Worm (Caenorhabditis elegans) whole organism, L4 larva: ENCODE data around the gene dop-6.
A peak's percentile ranks its signal among the peaks of the same experiment; 100 is the strongest.

Experiments
- D1046.2 ChIP-seq: fragments of 200-800 bp; sonication (Bioruptor generic); IDR thresholded peaks from 2 replicates; pipeline ENCODE4 v1.3.6; 2022; ENCODE audit warnings: missing genetic modification characterization, missing compliant biosample characterization
- F37D6.2 ChIP-seq: sonication (generic microtip); optimal IDR thresholded peaks from 2 replicates; lab custom pipeline; 2016; ENCODE audit warnings: mild to moderate bottlenecking, missing genetic modification characterization, missing compliant biosample characterization
- F49E8.2 ChIP-seq: sonication (generic microtip); optimal IDR thresholded peaks from 2 replicates; lab custom pipeline; 2016; ENCODE audit warnings: missing compliant biosample characterization, mild to moderate bottlenecking, missing genetic modification characterization, borderline replicate concordance
- T20F7.1 ChIP-seq: fragments of 200-800 bp; sonication (Bioruptor generic); optimal IDR thresholded peaks from 2 replicates; lab custom pipeline; 2018; ENCODE audit warnings: mild to moderate bottlenecking, missing genetic modification characterization, missing compliant biosample characterization
- ama-1 ChIP-seq: fragments of 150-350 bp; optimal IDR thresholded peaks from 2 replicates; lab custom pipeline; 2014; ENCODE audit warnings: inconsistent platforms, mixed read lengths
- arid-1 ChIP-seq: fragments of 200-800 bp; sonication (Bioruptor generic); conservative IDR thresholded peaks from 2 replicates; pipeline ENCODE4 v1.3.6; 2022; ENCODE audit warnings: missing genetic modification reagents, missing genetic modification characterization, missing compliant biosample characterization
- ces-1 ChIP-seq: fragments of 150-350 bp; sonication (generic microtip); optimal IDR thresholded peaks from 4 replicates; lab custom pipeline; 2014; ENCODE audit warnings: missing biosample characterization, missing genetic modification reagents, missing genetic modification characterization
- cey-2 ChIP-seq: sonication (generic microtip); optimal IDR thresholded peaks from 3 replicates; lab custom pipeline; 2017; ENCODE audit warnings: missing genetic modification characterization, mild to moderate bottlenecking, missing compliant biosample characterization, antibody characterized with exemption, borderline replicate concordance; ENCODE audit not compliant: insufficient read depth
- ctbp-1 ChIP-seq: fragments of 200-800 bp; sonication (Bioruptor generic); IDR thresholded peaks from 2 replicates; pipeline ENCODE4 v1.3.6; 2022; ENCODE audit warnings: missing genetic modification reagents, missing genetic modification characterization, missing compliant biosample characterization
- daf-12 ChIP-seq: fragments of 150-350 bp; optimal IDR thresholded peaks from 2 replicates; lab custom pipeline; 2014; ENCODE audit warnings: missing biosample characterization, missing genetic modification reagents, missing genetic modification characterization
- daf-16 ChIP-seq, 3 experiments: sonication (generic microtip); optimal IDR thresholded peaks; 2 replicates each; lab custom pipeline; 2016 to 2017; ENCODE audit warnings: missing genetic modification characterization in 3 of 3, missing genetic modification reagents in 3 of 3, mild to moderate bottlenecking in 2 of 3, missing compliant biosample characterization in 2 of 3, missing biosample characterization in 1 of 3, moderate library complexity in 1 of 3
- daf-19 ChIP-seq: fragments of 200-800 bp; sonication (Bioruptor generic); conservative IDR thresholded peaks from 2 replicates; pipeline ENCODE4 v1.3.6; 2022; ENCODE audit warnings: missing genetic modification characterization, missing compliant biosample characterization
- dmd-6 ChIP-seq: fragments of 200-800 bp; sonication (Bioruptor generic); IDR thresholded peaks from 2 replicates; pipeline ENCODE4 v1.3.6; 2022; ENCODE audit warnings: missing genetic modification reagents, missing genetic modification characterization, missing compliant biosample characterization
- dve-1 ChIP-seq: sonication (generic microtip); optimal IDR thresholded peaks from 2 replicates; lab custom pipeline; 2017; ENCODE audit warnings: antibody characterized with exemption, mild to moderate bottlenecking, missing genetic modification characterization, missing compliant biosample characterization; ENCODE audit not compliant: insufficient read depth
- egl-43 ChIP-seq: fragments of 200-800 bp; sonication (Bioruptor generic); IDR thresholded peaks from 2 replicates; pipeline ENCODE4 v1.3.6; 2022; ENCODE audit warnings: missing genetic modification reagents, missing genetic modification characterization, missing compliant biosample characterization
- hlh-11 ChIP-seq: fragments of 200-800 bp; sonication (Bioruptor generic); optimal IDR thresholded peaks from 2 replicates; lab custom pipeline; 2018; ENCODE audit warnings: mild to moderate bottlenecking, missing genetic modification characterization, missing compliant biosample characterization
- hmg-1.1 ChIP-seq: fragments of 200-800 bp; sonication (Bioruptor generic); IDR thresholded peaks from 2 replicates; pipeline ENCODE4 v1.3.6; 2022; ENCODE audit warnings: missing genetic modification reagents, missing genetic modification characterization, missing compliant biosample characterization
- jun-1 ChIP-seq: fragments of 150-350 bp; optimal IDR thresholded peaks from 2 replicates; lab custom pipeline; 2014; ENCODE audit warnings: missing biosample characterization, missing genetic modification reagents, missing genetic modification characterization
- lim-7 ChIP-seq: fragments of 200-800 bp; sonication (Bioruptor generic); IDR thresholded peaks from 2 replicates; pipeline ENCODE4 v1.3.6; 2022; ENCODE audit warnings: missing genetic modification characterization, missing compliant biosample characterization
- lin-1 ChIP-seq: fragments of 200-800 bp; sonication (Bioruptor generic); IDR thresholded peaks from 2 replicates; pipeline ENCODE4 v1.3.6; 2022; ENCODE audit warnings: missing genetic modification reagents, missing genetic modification characterization, missing compliant biosample characterization
- lin-29 ChIP-seq: fragments of 200-800 bp; sonication (Bioruptor generic); IDR thresholded peaks from 2 replicates; pipeline ENCODE4 v1.3.6; 2022; ENCODE audit warnings: missing genetic modification reagents, missing genetic modification characterization, missing compliant biosample characterization
- lsy-2 ChIP-seq, 2 experiments: fragments of 150-350 bp in 1 of 2; sonication (generic microtip) in 1 of 2; optimal IDR thresholded peaks; 2 replicates each; lab custom pipeline; 2014 to 2017; ENCODE audit warnings: missing biosample characterization in 2 of 2, missing genetic modification characterization in 2 of 2
- mes-2 ChIP-seq: sonication (generic microtip); optimal IDR thresholded peaks from 2 replicates; lab custom pipeline; 2016; ENCODE audit warnings: missing genotype, mild to moderate bottlenecking, missing genetic modification characterization, missing compliant biosample characterization; ENCODE audit not compliant: poor library complexity, severe bottlenecking
- mxl-2 ChIP-seq: fragments of 200-800 bp; sonication (Bioruptor generic); conservative IDR thresholded peaks from 2 replicates; pipeline ENCODE4 v1.3.6; 2022; ENCODE audit warnings: missing genetic modification reagents, missing genetic modification characterization, missing compliant biosample characterization
- nhr-11 ChIP-seq: fragments of 150-350 bp; optimal IDR thresholded peaks from 2 replicates; lab custom pipeline; 2014; ENCODE audit warnings: missing biosample characterization, missing genetic modification characterization
- nhr-25 ChIP-seq: sonication (generic microtip); optimal IDR thresholded peaks from 2 replicates; lab custom pipeline; 2017; ENCODE audit warnings: missing genetic modification characterization, mild to moderate bottlenecking, missing compliant biosample characterization, antibody characterized with exemption, moderate library complexity, borderline replicate concordance; ENCODE audit not compliant: insufficient read depth
- nhr-6 ChIP-seq: fragments of 150-350 bp; optimal IDR thresholded peaks from 2 replicates; lab custom pipeline; 2014; ENCODE audit warnings: missing biosample characterization, missing genetic modification characterization
- php-3 ChIP-seq: fragments of 200-800 bp; sonication (Bioruptor generic); IDR thresholded peaks from 2 replicates; pipeline ENCODE4 v1.3.6; 2022; ENCODE audit warnings: missing genetic modification reagents, missing genetic modification characterization, missing compliant biosample characterization
- pqm-1 ChIP-seq: sonication (generic microtip); optimal IDR thresholded peaks from 2 replicates; lab custom pipeline; 2017; ENCODE audit warnings: missing biosample characterization, missing genetic modification characterization
- rbr-2 ChIP-seq: sonication (generic microtip); optimal IDR thresholded peaks from 2 replicates; lab custom pipeline; 2016; ENCODE audit warnings: missing genotype, missing genetic modification characterization, missing compliant biosample characterization
- set-16 ChIP-seq: fragments of 200-800 bp; sonication (Bioruptor generic); IDR thresholded peaks from 2 replicates; pipeline ENCODE4 v1.3.6; 2022; ENCODE audit warnings: missing genetic modification reagents, missing genetic modification characterization, missing compliant biosample characterization
- snpc-4 ChIP-seq: fragments of 150-350 bp; optimal IDR thresholded peaks from 2 replicates; lab custom pipeline; 2014; ENCODE audit warnings: missing biosample characterization, missing genetic modification characterization
- spr-3 ChIP-seq: fragments of 200-800 bp; sonication (Bioruptor generic); optimal IDR thresholded peaks from 2 replicates; lab custom pipeline; 2018; ENCODE audit warnings: mild to moderate bottlenecking, missing genetic modification characterization, missing compliant biosample characterization
- tra-1 ChIP-seq: fragments of 200-800 bp; sonication (Bioruptor generic); IDR thresholded peaks from 2 replicates; pipeline ENCODE4 v1.3.6; 2022; ENCODE audit warnings: missing genetic modification reagents, missing genetic modification characterization, missing compliant biosample characterization
- unc-39 ChIP-seq: sonication (generic microtip); optimal IDR thresholded peaks from 2 replicates; lab custom pipeline; 2017; ENCODE audit warnings: missing biosample characterization, missing genetic modification characterization
- zfp-3 ChIP-seq: fragments of 200-800 bp; sonication (Bioruptor generic); conservative IDR thresholded peaks from 2 replicates; pipeline ENCODE4 v1.3.6; 2022; ENCODE audit warnings: missing genetic modification reagents, missing genetic modification characterization, missing compliant biosample characterization

Gene dop-6

DNA sequence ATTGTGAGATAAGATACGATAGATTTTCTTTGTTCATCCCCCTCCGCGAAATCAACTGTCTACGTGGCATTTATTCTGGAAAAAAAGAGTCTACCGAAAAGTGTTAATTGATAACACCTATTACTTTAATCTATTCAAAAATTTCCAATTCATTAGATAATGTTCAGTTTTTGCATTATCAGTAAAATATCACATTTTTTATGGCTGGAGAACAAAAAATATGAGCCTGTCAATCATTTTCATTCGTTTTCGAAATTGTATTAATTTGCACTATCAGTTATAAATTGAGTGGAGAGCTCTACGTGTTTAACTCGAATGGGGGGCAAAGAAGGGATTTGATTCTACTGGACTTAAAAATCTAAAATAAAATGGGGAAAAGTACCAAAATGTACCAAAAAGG lies 38.4 kb downstream of the dop-6 start:
- no peak for TF ChIP-seq egl-43
- TF ChIP-seq php-3, result peak; percentile 79
- peak; percentile 82 for TF ChIP-seq tra-1 (GFP tag; lab: Robert Waterston, UW)
- no peak for TF ChIP-seq F37D6.2 (tag; lab: Kevin White, UChicago)
- TF ChIP-seq pqm-1 (tag; lab: Kevin White, UChicago), result peak; percentile 36

DNA sequence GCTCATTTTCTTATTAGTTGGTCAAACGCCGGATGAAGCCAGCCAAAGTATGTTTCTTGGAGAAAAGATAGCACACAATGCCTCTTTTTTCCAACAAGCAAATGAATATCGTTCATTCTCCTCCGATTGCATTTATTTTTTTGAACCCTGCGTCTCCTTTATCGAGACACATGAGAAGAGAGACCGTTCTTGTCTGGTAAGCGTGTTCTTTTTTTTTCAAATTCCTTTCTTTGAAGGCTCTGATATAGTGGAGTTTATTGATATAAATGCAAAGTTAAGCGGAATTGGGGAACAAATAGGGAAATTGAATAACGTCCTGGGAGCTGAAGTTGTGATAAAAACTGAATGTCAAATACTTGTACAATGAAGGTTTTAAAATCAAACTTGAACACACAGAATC lies 41.9 kb downstream of the dop-6 start, which contains the start of gene F14H12.7:
Gene F14H12.7 (minus strand): TSS at position 101 of the 400 bp plus-strand sequence.
- TF ChIP-seq dmd-6 (GFP tag; lab: Robert Waterston, UW), result no peak
- TF ChIP-seq daf-19 (GFP tag; lab: Robert Waterston, UW), result no peak
- TF ChIP-seq snpc-4 (tag; lab: Kevin White, UChicago), result no peak
- no peak for TF ChIP-seq unc-39 (tag; lab: Kevin White, UChicago)
- TF ChIP-seq cey-2 (tag; lab: Kevin White, UChicago), result no peak
- no peak for TF ChIP-seq hlh-11 (tag; lab: Kevin White, UChicago)

DNA sequence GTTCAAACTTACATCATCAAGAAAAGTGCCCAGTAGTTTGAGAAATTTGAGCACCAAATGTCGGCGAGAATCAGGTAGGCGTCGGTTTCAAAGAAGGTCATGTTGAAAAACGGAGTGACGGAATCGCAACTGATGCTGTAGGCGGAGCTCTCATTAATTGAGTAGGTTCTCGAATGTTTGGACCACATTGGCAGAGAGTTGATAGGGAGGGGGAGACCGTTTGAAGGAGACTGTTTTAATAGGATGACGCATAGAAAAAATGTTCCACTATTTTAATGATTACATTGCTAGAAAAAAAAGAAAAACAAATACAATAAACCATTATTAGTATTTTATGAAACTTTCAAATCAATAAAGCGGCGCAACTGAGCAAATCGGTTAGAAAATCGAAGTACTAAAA lies 42.5 kb downstream of the dop-6 start, which contains the start of gene F14H12.17:
Gene F14H12.17 (minus strand): TSS at position 101 of the 400 bp plus-strand sequence.
- TF ChIP-seq dmd-6 (GFP tag; lab: Robert Waterston, UW), result no peak
- TF ChIP-seq ama-1, result no peak
- TF ChIP-seq mxl-2 (GFP tag; lab: Robert Waterston, UW), result no peak
- no peak for TF ChIP-seq daf-12
- no peak for TF ChIP-seq lim-7 (GFP tag; lab: Robert Waterston, UW)
- no peak for TF ChIP-seq nhr-11
- TF ChIP-seq set-16, result no peak
- no peak for TF ChIP-seq lin-1 (GFP tag; lab: Robert Waterston, UW)
- no peak for TF ChIP-seq zfp-3 (GFP tag; lab: Robert Waterston, UW)
- TF ChIP-seq daf-16 (GFP tag; optimal IDR thresholded peaks at IDR 0.05; lab: Kevin White, UChicago), result no peak
- TF ChIP-seq daf-16 (tag; optimal IDR thresholded peaks at IDR 0.05; lab: Kevin White, UChicago), result no peak
- no peak for TF ChIP-seq ces-1 (GFP tag; lab: Kevin White, UChicago)
- no peak for TF ChIP-seq nhr-6 (tag; lab: Kevin White, UChicago)
- no peak for TF ChIP-seq spr-3
- TF ChIP-seq mes-2 (tag; lab: Kevin White, UChicago), result no peak
- no peak for TF ChIP-seq php-3
- no peak for TF ChIP-seq lin-29 (GFP tag; lab: Robert Waterston, UW)

- no peak for TF ChIP-seq rbr-2 (tag; lab: Kevin White, UChicago)
- no peak for TF ChIP-seq F37D6.2 (tag; lab: Kevin White, UChicago)
- no peak for TF ChIP-seq D1046.2
- no peak for TF ChIP-seq F49E8.2 (tag; lab: Kevin White, UChicago)
- no peak for TF ChIP-seq T20F7.1 (GFP tag; lab: Kevin White, UChicago)
- TF ChIP-seq lsy-2 (tag; optimal IDR thresholded peaks at IDR 0.05; lab: Kevin White, UChicago), result no peak
- TF ChIP-seq jun-1 (tag; lab: Kevin White, UChicago), result no peak
- no peak for TF ChIP-seq dve-1 (tag; lab: Kevin White, UChicago)
- no peak for TF ChIP-seq hmg-1.1 (GFP tag; lab: Robert Waterston, UW)
- TF ChIP-seq nhr-25 (tag; lab: Kevin White, UChicago), result no peak
- no peak for TF ChIP-seq ctbp-1
- no peak for TF ChIP-seq snpc-4 (tag; lab: Kevin White, UChicago)
- no peak for TF ChIP-seq arid-1 (GFP tag; lab: Robert Waterston, UW)
- TF ChIP-seq, all 104 proteins: peak for 0
Measured at ce11 chrX:4364877-4365276, 44.2 kb downstream of the dop-6 start, which contains the start of gene F14H12.8. F14H12.8 (minus strand) TSS chrX:4364977.
